Fruit fly (Drosophila melanogaster): ENCODE data around the gene otu.

The otu gene

DNA sequence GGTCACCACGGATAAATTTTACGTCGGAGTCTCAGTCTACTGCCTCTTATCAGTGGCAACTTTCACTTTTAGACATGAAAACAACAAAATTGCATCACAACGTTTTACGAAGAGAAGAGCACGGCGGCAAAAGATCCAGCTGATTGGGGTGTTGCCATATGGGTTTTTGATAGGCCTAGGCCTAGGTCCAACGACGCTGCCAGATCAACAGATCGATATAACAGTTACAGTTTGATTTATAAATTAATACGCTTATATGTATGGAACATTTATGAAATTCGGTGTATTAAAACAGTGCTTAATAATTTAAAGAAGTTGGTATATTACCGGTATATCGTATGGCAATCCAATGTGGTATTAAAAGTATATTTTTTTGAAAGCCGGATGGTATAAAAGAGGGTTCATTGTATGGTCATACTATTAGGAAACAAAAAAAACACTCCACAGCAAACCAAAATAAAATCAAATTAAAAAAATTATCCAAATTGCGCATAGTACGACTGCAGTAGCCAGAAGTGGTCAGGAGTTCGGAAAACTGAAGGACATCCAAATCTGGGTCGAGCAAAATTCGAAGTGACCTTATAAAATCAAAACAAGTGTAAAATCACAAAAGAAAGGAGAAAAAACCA lies 52.6 kb downstream of the otu start, which contains the start of gene CG1440 (continued):
- TF ChIP-seq CG6175 (GFP tag; IDR thresholded peaks at IDR 0.05) (no peak), CG6813 (GFP tag; optimal IDR thresholded peaks at IDR 0.05) (peak; percentile 21), p53 (GFP tag; optimal IDR thresholded peaks at IDR 0.05) (no peak), CG10543 (GFP tag; optimal IDR thresholded peaks at IDR 0.05) (no peak), bbx (GFP tag; IDR thresholded peaks at IDR 0.05; ENCODE audit: partially characterized antibody) (no peak), chn (GFP tag; optimal IDR thresholded peaks at IDR 0.05) (no peak), CG11723 (GFP tag; optimal IDR thresholded peaks at IDR 0.05) (no peak), CG4854 (GFP tag; optimal IDR thresholded peaks at IDR 0.05) (no peak), lov (optimal IDR thresholded peaks at IDR 0.05) (no peak), lov (GFP tag; IDR thresholded peaks at IDR 0.05) (no peak), schlank (tag; optimal IDR thresholded peaks at IDR 0.05) (no peak), chif (GFP tag; optimal IDR thresholded peaks at IDR 0.05) (no peak), CG4424 (GFP tag; optimal IDR thresholded peaks at IDR 0.05) (no peak), lola (GFP tag; optimal IDR thresholded peaks at IDR 0.05) (no peak), cas (GFP tag; IDR thresholded peaks at IDR 0.05) (no peak), CG6683 (GFP tag; optimal IDR thresholded peaks at IDR 0.05) (no peak), Pdp1 (GFP tag; optimal IDR thresholded peaks at IDR 0.05) (peak in 1 of 2 experiments; percentile 89), HLH4C (GFP tag; IDR thresholded peaks at IDR 0.05; ENCODE audit: partially characterized antibody) (no peak), CG33213 (GFP tag; optimal IDR thresholded peaks at IDR 0.05) (peak; percentile 13), trem (tag; optimal IDR thresholded peaks at IDR 0.05) (peak; percentile 64), tin (GFP tag; optimal IDR thresholded peaks at IDR 0.05) (no peak), nerfin-1 (tag; optimal IDR thresholded peaks at IDR 0.05) (peak; percentile 56), Tbp (GFP tag; optimal IDR thresholded peaks at IDR 0.05) (no peak), CG12104 (GFP tag; optimal IDR thresholded peaks at IDR 0.05) (no peak), CG14441 (GFP tag; IDR thresholded peaks at IDR 0.05) (no peak), knrl (GFP tag; IDR thresholded peaks at IDR 0.05; ENCODE audit: partially characterized antibody) (peak; percentile 11; the same call in 1 of the 3 replicates), vvl (GFP tag; IDR thresholded peaks at IDR 0.05) (no peak), jumu (GFP tag; optimal IDR thresholded peaks at IDR 0.05) (peak; percentile 20), CG1529 (GFP tag; optimal IDR thresholded peaks at IDR 0.05) (no peak), CG42726 (GFP tag; IDR thresholded peaks at IDR 0.05; ENCODE audit: partially characterized antibody) (no peak), CG10274 (GFP tag; optimal IDR thresholded peaks at IDR 0.05) (no peak), az2 (GFP tag; optimal IDR thresholded peaks at IDR 0.05) (no peak), CoRest (tag; optimal IDR thresholded peaks at IDR 0.05) (no peak), CG11456 (GFP tag; IDR thresholded peaks at IDR 0.05) (no peak), sisA (GFP tag; IDR thresholded peaks at IDR 0.05) (no peak), scrt (GFP tag; optimal IDR thresholded peaks at IDR 0.05) (no peak), CG7271 (tag; optimal IDR thresholded peaks at IDR 0.05) (peak; percentile 4), CG10462 (GFP tag; optimal IDR thresholded peaks at IDR 0.05) (no peak), CG11560 (tag; IDR thresholded peaks at IDR 0.05) (no peak), CG10565 (GFP tag; optimal IDR thresholded peaks at IDR 0.05) (no peak), klu (GFP tag; IDR thresholded peaks at IDR 0.05) (no peak), CG3847 (GFP tag; IDR thresholded peaks at IDR 0.05) (peak; percentile 45; the same call in 1 of the 2 replicates), Optix (GFP tag; IDR thresholded peaks at IDR 0.05) (no peak), seq (GFP tag; IDR thresholded peaks at IDR 0.05) (no peak), Gsc (GFP tag; IDR thresholded peaks at IDR 0.05) (no peak), CG30020 (tag; optimal IDR thresholded peaks at IDR 0.05) (no peak), CG8388 (GFP tag; optimal IDR thresholded peaks at IDR 0.05) (no peak), Bdp1 (GFP tag; optimal IDR thresholded peaks at IDR 0.05) (no peak), CG34422 (GFP tag; IDR thresholded peaks at IDR 0.05) (0 out of 3 replicates have a peak, but pooled peaks have one; percentile 40), CG1024 (GFP tag; IDR thresholded peaks at IDR 0.05) (no peak)
